Fruit fly (Drosophila melanogaster) whole organism, embryonic: ENCODE measurements around the gene spirit.

Experiments
- Asciz ChIP-seq: fragments of 200-800 bp; sonication (Bioruptor generic); optimal IDR thresholded peaks from 2 replicates; lab custom pipeline; 2017; ENCODE audit warnings: missing biosample characterization, mild to moderate bottlenecking, missing genetic modification characterization, missing genetic modification reagents
- CG1024 ChIP-seq: fragments of 200-800 bp; sonication (Bioruptor generic); IDR thresholded peaks from 2 replicates; pipeline ENCODE4 v1.3.6; 2022; ENCODE audit warnings: missing biosample characterization, missing genetic modification characterization
- CG11560 ChIP-seq: fragments of 200-800 bp; sonication (Bioruptor generic); IDR thresholded peaks from 3 replicates; pipeline ENCODE4 v1.3.6; 2022; ENCODE audit warnings: missing biosample characterization, missing genetic modification characterization
- CG12104 ChIP-seq: fragments of 200-800 bp; sonication (Bioruptor generic); optimal IDR thresholded peaks from 3 replicates; lab custom pipeline; 2016; ENCODE audit warnings: missing biosample characterization, missing genetic modification characterization
- CG12155 ChIP-seq: fragments of 200-800 bp; sonication (Bioruptor generic); optimal IDR thresholded peaks from 3 replicates; lab custom pipeline; 2016; ENCODE audit warnings: missing biosample characterization, missing genetic modification characterization
- CG12391 ChIP-seq: fragments of 200-800 bp; sonication (Bioruptor generic); optimal IDR thresholded peaks from 3 replicates; lab custom pipeline; 2018; ENCODE audit warnings: missing biosample characterization, mild to moderate bottlenecking, missing genetic modification characterization, moderate library complexity
- CG12769 ChIP-seq: fragments of 200-800 bp; sonication (Bioruptor generic); optimal IDR thresholded peaks from 2 replicates; lab custom pipeline; 2019; ENCODE audit warnings: missing biosample characterization, mild to moderate bottlenecking, missing genetic modification characterization, moderate library complexity
- CG17186 ChIP-seq: fragments of 200-800 bp; sonication (Bioruptor generic); optimal IDR thresholded peaks from 3 replicates; lab custom pipeline; 2017; ENCODE audit warnings: missing biosample characterization, missing genetic modification reagents, missing genetic modification characterization
- CG18476 ChIP-seq: fragments of 200-800 bp; sonication (Bioruptor generic); optimal IDR thresholded peaks from 2 replicates; lab custom pipeline; 2016; ENCODE audit warnings: missing biosample characterization, mild to moderate bottlenecking, missing genetic modification characterization
- CG30020 ChIP-seq: fragments of 200-800 bp; optimal IDR thresholded peaks from 2 replicates; lab custom pipeline; 2019; ENCODE audit warnings: missing biosample characterization, mild to moderate bottlenecking, missing genetic modification characterization, moderate library complexity
- CG3838 ChIP-seq: fragments of 200-800 bp; sonication (Bioruptor generic); optimal IDR thresholded peaks from 3 replicates; lab custom pipeline; 2016; ENCODE audit warnings: missing biosample characterization, missing genetic modification characterization
- CG4854 ChIP-seq: fragments of 200-800 bp; sonication (Bioruptor generic); optimal IDR thresholded peaks from 2 replicates; lab custom pipeline; 2016; ENCODE audit warnings: missing biosample characterization, missing genetic modification characterization, inconsistent platforms
- CG5180 ChIP-seq: fragments of 200-800 bp; sonication (Bioruptor generic); optimal IDR thresholded peaks from 3 replicates; lab custom pipeline; 2017; ENCODE audit warnings: missing biosample characterization, missing genetic modification characterization, mild to moderate bottlenecking, moderate library complexity, missing genetic modification reagents
- CG5245 ChIP-seq: fragments of 200-800 bp; sonication (Bioruptor generic); optimal IDR thresholded peaks from 3 replicates; lab custom pipeline; 2016; ENCODE audit warnings: missing biosample characterization, missing genetic modification characterization
- CG6272 ChIP-seq: fragments of 200-800 bp; sonication (Bioruptor generic); IDR thresholded peaks from 2 replicates; pipeline ENCODE4 v1.3.6; 2022; ENCODE audit warnings: missing biosample characterization, missing genetic modification characterization
- CG9932 ChIP-seq: fragments of 200-800 bp; sonication (Bioruptor generic); IDR thresholded peaks from 2 replicates; pipeline ENCODE4 v1.3.6; 2022; ENCODE audit warnings: missing biosample characterization, missing genetic modification characterization
- Gsc ChIP-seq: fragments of 200-800 bp; sonication (Bioruptor generic); IDR thresholded peaks from 2 replicates; pipeline ENCODE4 v1.3.6; 2022; ENCODE audit warnings: missing biosample characterization, missing genetic modification characterization
- Neu2 ChIP-seq: fragments of 200-800 bp; sonication (Bioruptor generic); optimal IDR thresholded peaks from 3 replicates; lab custom pipeline; 2016; ENCODE audit warnings: missing biosample characterization, missing genetic modification characterization, borderline replicate concordance
- PHDP ChIP-seq: fragments of 200-800 bp; sonication (Bioruptor generic); optimal IDR thresholded peaks from 3 replicates; lab custom pipeline; 2018; ENCODE audit warnings: missing biosample characterization, mild to moderate bottlenecking, missing genetic modification characterization, moderate library complexity
- Pdp1 ChIP-seq, 2 experiments: fragments of 200-800 bp; sonication (Bioruptor generic); optimal IDR thresholded peaks; 3 replicates each; lab custom pipeline; 2016; ENCODE audit warnings: missing biosample characterization in 2 of 2, missing genetic modification characterization in 2 of 2, mild to moderate bottlenecking in 1 of 2, moderate library complexity in 1 of 2
- Poxn ChIP-seq: fragments of 200-800 bp; sonication (Bioruptor generic); IDR thresholded peaks from 2 replicates; pipeline ENCODE4 v1.3.6; 2022; ENCODE audit warnings: missing biosample characterization, missing genetic modification characterization
- Tbp ChIP-seq: fragments of >200 bp; optimal IDR thresholded peaks from 2 replicates; lab custom pipeline; 2018; ENCODE audit warnings: missing biosample characterization, missing genetic modification characterization
- amos ChIP-seq: fragments of 200-800 bp; sonication (Bioruptor generic); IDR thresholded peaks from 2 replicates; pipeline ENCODE4 v1.3.6; 2022; ENCODE audit warnings: missing biosample characterization, missing genetic modification characterization; ENCODE audit not compliant: partially characterized antibody
- ase ChIP-seq: fragments of 200-800 bp; sonication (Bioruptor generic); IDR thresholded peaks from 3 replicates; pipeline ENCODE4 v1.3.6; 2022; ENCODE audit warnings: missing biosample characterization, missing genetic modification characterization
- bigmax ChIP-seq: fragments of 200-800 bp; sonication (Bioruptor generic); optimal IDR thresholded peaks from 2 replicates; lab custom pipeline; 2018; ENCODE audit warnings: missing biosample characterization, mild to moderate bottlenecking, missing genetic modification characterization
- bowl ChIP-seq: fragments of 200-800 bp; sonication (Bioruptor generic); IDR thresholded peaks from 2 replicates; pipeline ENCODE4 v1.3.6; 2022; ENCODE audit warnings: missing biosample characterization, missing genetic modification characterization
- bsh ChIP-seq, 2 experiments: fragments of 200-800 bp; sonication (Bioruptor generic); optimal IDR thresholded peaks; 2 replicates each; lab custom pipeline; 2017 to 2018; ENCODE audit warnings: mild to moderate bottlenecking in 2 of 2, missing biosample characterization in 2 of 2, missing genetic modification characterization in 2 of 2, moderate library complexity in 1 of 2
- btn ChIP-seq: fragments of 200-800 bp; sonication (Bioruptor generic); optimal IDR thresholded peaks from 2 replicates; lab custom pipeline; 2016; ENCODE audit warnings: missing biosample characterization, missing genetic modification characterization
- cas ChIP-seq: fragments of 200-800 bp; sonication (Bioruptor generic); IDR thresholded peaks from 2 replicates; pipeline ENCODE4 v1.3.6; 2022; ENCODE audit warnings: missing biosample characterization, missing genetic modification characterization
- caup ChIP-seq: fragments of 200-800 bp; sonication (Bioruptor generic); optimal IDR thresholded peaks from 3 replicates; lab custom pipeline; 2017; ENCODE audit warnings: missing biosample characterization, mild to moderate bottlenecking, missing genetic modification characterization, moderate library complexity; ENCODE audit not compliant: severe bottlenecking
- crol ChIP-seq: fragments of 200-800 bp; sonication (Bioruptor generic); IDR thresholded peaks from 2 replicates; pipeline ENCODE4 v1.3.6; 2022; ENCODE audit warnings: missing biosample characterization, missing genetic modification characterization
- da ChIP-seq: fragments of 200-800 bp; sonication (Bioruptor generic); optimal IDR thresholded peaks from 2 replicates; lab custom pipeline; 2016; ENCODE audit warnings: missing biosample characterization, missing genetic modification characterization
- danr ChIP-seq: fragments of 200-800 bp; sonication (Bioruptor generic); IDR thresholded peaks from 2 replicates; pipeline ENCODE4 v1.3.6; 2022; ENCODE audit warnings: missing biosample characterization, missing genetic modification characterization
- disco-r ChIP-seq: fragments of 200-800 bp; sonication (Bioruptor generic); optimal IDR thresholded peaks from 2 replicates; lab custom pipeline; 2016; ENCODE audit warnings: missing biosample characterization, missing genetic modification characterization
- dmrt11E ChIP-seq: fragments of 200-800 bp; sonication (Bioruptor generic); optimal IDR thresholded peaks from 3 replicates; lab custom pipeline; 2018; ENCODE audit warnings: missing biosample characterization, mild to moderate bottlenecking, missing genetic modification characterization, moderate library complexity
- dmrt99B ChIP-seq: fragments of 200-800 bp; sonication (Bioruptor generic); optimal IDR thresholded peaks from 2 replicates; lab custom pipeline; 2018; ENCODE audit warnings: missing biosample characterization, mild to moderate bottlenecking, missing genetic modification characterization, moderate library complexity
- kah ChIP-seq: fragments of 200-800 bp; sonication (Bioruptor generic); optimal IDR thresholded peaks from 2 replicates; lab custom pipeline; 2018; ENCODE audit warnings: missing biosample characterization, mild to moderate bottlenecking, missing genetic modification characterization
- nom ChIP-seq: fragments of 200-800 bp; sonication (Bioruptor generic); optimal IDR thresholded peaks from 2 replicates; lab custom pipeline; 2017; ENCODE audit warnings: missing biosample characterization, missing genetic modification characterization, mild to moderate bottlenecking, moderate library complexity, missing genetic modification reagents
- odd ChIP-seq: fragments of 200-800 bp; sonication (Bioruptor generic); optimal IDR thresholded peaks from 2 replicates; lab custom pipeline; 2017; ENCODE audit warnings: missing biosample characterization, mild to moderate bottlenecking, missing genetic modification characterization
- pan ChIP-seq, 4 experiments: fragments of >200 bp in 3 of 4; fragments of 200-800 bp in 1 of 4; sonication (Bioruptor generic) in 1 of 4; optimal IDR thresholded peaks in 3 of 4; IDR thresholded peaks in 1 of 4; 2 replicates each; pipeline versions ENCODE4 v1.3.6 to Lab custom; 2017 to 2022; ENCODE audit warnings: missing biosample characterization in 2 of 4, missing genetic modification characterization in 2 of 4, mixed read lengths in 1 of 4
- prd ChIP-seq, 3 experiments: fragments of >200 bp in 2 of 3; fragments of 200-800 bp in 1 of 3; sonication (Bioruptor generic) in 1 of 3; optimal IDR thresholded peaks in 2 of 3; IDR thresholded peaks in 1 of 3; 2 replicates in 2 of 3; 3 replicates in 1 of 3; pipeline versions ENCODE4 v1.3.6 to Lab custom; 2017 to 2022; ENCODE audit warnings: missing biosample characterization in 1 of 3, missing genetic modification characterization in 1 of 3
- rib ChIP-seq: fragments of 200-800 bp; sonication (Bioruptor generic); IDR thresholded peaks from 2 replicates; pipeline ENCODE4 v1.3.6; 2022; ENCODE audit warnings: missing biosample characterization, missing genetic modification characterization
- sens-2 ChIP-seq: fragments of 200-800 bp; sonication (Bioruptor generic); IDR thresholded peaks from 2 replicates; pipeline ENCODE4 v1.3.6; 2022; ENCODE audit warnings: missing biosample characterization, missing genetic modification characterization
- sob ChIP-seq: fragments of 200-800 bp; sonication (Bioruptor generic); IDR thresholded peaks from 2 replicates; pipeline ENCODE4 v1.3.6; 2022; ENCODE audit warnings: missing biosample characterization, missing genetic modification characterization
- sug ChIP-seq: fragments of 200-800 bp; optimal IDR thresholded peaks from 2 replicates; lab custom pipeline; 2019; ENCODE audit warnings: missing biosample characterization, mild to moderate bottlenecking, missing genetic modification characterization, moderate library complexity
- trh ChIP-seq: fragments of 200-800 bp; sonication (Bioruptor generic); optimal IDR thresholded peaks from 2 replicates; lab custom pipeline; 2016; ENCODE audit warnings: missing biosample characterization, missing genetic modification characterization
- ttk ChIP-seq: fragments of 200-800 bp; sonication (Bioruptor generic); IDR thresholded peaks from 2 replicates; pipeline ENCODE4 v2.1.2; 2022; ENCODE audit warnings: missing biosample characterization, missing genetic modification characterization
- wek ChIP-seq: fragments of 200-800 bp; sonication (Bioruptor generic); optimal IDR thresholded peaks from 3 replicates; lab custom pipeline; 2018; ENCODE audit warnings: missing biosample characterization, mild to moderate bottlenecking, missing genetic modification characterization, moderate library complexity

Gene spirit

DNA sequence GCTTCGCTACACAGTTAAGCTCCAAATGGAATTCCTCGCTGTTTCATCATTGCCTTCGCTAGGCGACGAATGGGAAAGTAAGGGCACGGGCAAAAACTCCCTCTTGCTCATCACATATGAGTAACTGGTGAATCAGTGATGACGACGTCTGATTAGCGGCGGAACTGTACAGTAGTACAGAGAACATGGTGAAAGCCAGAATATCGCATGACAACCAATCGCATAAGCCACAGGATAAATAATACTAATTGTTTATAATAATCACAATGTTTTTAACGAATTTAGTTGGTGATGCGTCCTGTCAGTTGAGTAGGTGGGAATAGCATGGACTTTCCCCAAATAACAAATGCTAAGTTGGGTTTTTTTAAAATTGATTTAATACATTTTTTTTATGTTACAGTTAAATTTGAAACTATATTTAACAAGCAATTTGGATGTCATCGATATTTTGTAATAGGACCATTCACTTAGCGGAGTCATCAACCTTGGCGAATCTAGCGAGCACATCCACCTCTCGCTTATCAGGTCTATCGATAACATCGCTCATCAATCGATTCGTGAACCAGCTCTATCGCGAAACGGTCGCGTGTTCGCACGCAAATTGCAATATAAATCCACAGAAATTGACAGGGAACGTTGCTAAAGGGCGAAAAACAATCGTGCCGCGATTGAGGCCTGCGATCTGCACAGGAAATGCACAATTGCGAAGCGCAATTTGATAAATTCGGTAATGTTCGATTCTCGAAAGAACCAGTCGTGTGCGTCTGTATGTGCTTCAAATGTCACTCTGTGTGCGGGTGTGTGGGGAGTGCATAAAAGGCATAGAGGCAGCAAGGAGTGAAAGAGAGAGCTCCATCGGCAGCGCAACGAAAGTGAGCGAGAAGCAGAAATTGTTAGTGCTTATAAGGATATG, 13.1 kb downstream of the spirit start, which contains the start of the genes CG12112 and Trf4-1 (continued):
- TF ChIP-seq Gsc (GFP tag; lab: Robert Waterston, UW) (no peak), CG30020 (peak; percentile 18), CG5245 (GFP tag; lab: Kevin White, UChicago) (no peak), CG12769 (no peak), pan (optimal IDR thresholded peaks at IDR 0.05; lab: Kevin White, UChicago) (no peak), pan (GFP tag; optimal IDR thresholded peaks at IDR 0.05 in 1 of 2, IDR thresholded peaks at IDR 0.05 in 1 of 2) (no peak), CG11560 (tag; lab: Robert Waterston, UW) (peak; percentile 48; the same call in 2 of the 3 replicates), disco-r (GFP tag; lab: Kevin White, UChicago) (no peak), bowl (GFP tag; lab: Robert Waterston, UW) (no peak), Pdp1 (GFP tag; optimal IDR thresholded peaks at IDR 0.05; lab: Kevin White, UChicago) (no peak), crol (GFP tag; lab: Robert Waterston, UW) (peak; percentile 82), cas (GFP tag; lab: Robert Waterston, UW) (no peak), dmrt11E (no peak), caup (no peak), odd (GFP tag; lab: Kevin White, UChicago) (no peak), CG5180 (no peak), Neu2 (GFP tag; lab: Kevin White, UChicago) (no peak), prd (optimal IDR thresholded peaks at IDR 0.05; lab: Kevin White, UChicago) (no peak), prd (GFP tag; IDR thresholded peaks at IDR 0.05; lab: Robert Waterston, UW) (no peak), wek (GFP tag; lab: Kevin White, UChicago) (no peak), Asciz (no peak), bigmax (no peak), Tbp (GFP tag; lab: Kevin White, UChicago) (no peak), ase (GFP tag; lab: Robert Waterston, UW) (no peak), kah (no peak), sens-2 (GFP tag; lab: Robert Waterston, UW) (no peak), sob (GFP tag; lab: Robert Waterston, UW) (no peak), rib (GFP tag; lab: Robert Waterston, UW) (0 out of 2 replicates have a peak, but pooled peaks have one; percentile 30), CG4854 (GFP tag; lab: Kevin White, UChicago) (no peak), CG12155 (GFP tag; lab: Kevin White, UChicago) (peak; percentile 55), CG1024 (GFP tag; lab: Robert Waterston, UW) (no peak), CG12391 (tag; lab: Kevin White, UChicago) (peak; percentile 10), bsh (GFP tag; optimal IDR thresholded peaks at IDR 0.05; lab: Kevin White, UChicago) (no peak), ttk (no peak), btn (no peak), amos (peak; percentile 80), trh (no peak), PHDP (tag; lab: Kevin White, UChicago) (no peak), CG18476 (no peak), CG3838 (GFP tag; lab: Kevin White, UChicago) (no peak), CG9932 (GFP tag; lab: Robert Waterston, UW) (peak; percentile 42; the same call in 1 of the 2 replicates), CG12104 (GFP tag; lab: Kevin White, UChicago) (peak; percentile 11), da (GFP tag; lab: Kevin White, UChicago) (no peak), danr (GFP tag; lab: Robert Waterston, UW) (no peak), sug (tag; lab: Kevin White, UChicago) (peak; percentile 24), dmrt99B (no peak), CG6272 (GFP tag; lab: Robert Waterston, UW) (no peak), nom (GFP tag; lab: Kevin White, UChicago) (peak; percentile 49), Poxn (GFP tag; lab: Robert Waterston, UW) (no peak), CG17186 (GFP tag; lab: Kevin White, UChicago) (peak; percentile 20)
